Worm (Caenorhabditis elegans) whole organism, L1 larva: Measurements from ENCODE around the gene mdt-15.

Experiments
- ces-1 ChIP-seq: fragments of 150-350 bp; optimal IDR thresholded peaks from 2 replicates; lab custom pipeline; 2014; ENCODE audit warnings: missing biosample characterization, missing genetic modification reagents, missing genetic modification characterization
- elt-3 ChIP-seq, 6 experiments: fragments of 150-350 bp in 1 of 6; sonication (generic microtip); optimal IDR thresholded peaks; 2 replicates each; lab custom pipeline; 2017 to 2018; ENCODE audit warnings: missing biosample characterization in 6 of 6, missing genetic modification characterization in 6 of 6, inconsistent platforms in 1 of 6
- fos-1 ChIP-seq: fragments of 150-350 bp; optimal IDR thresholded peaks from 2 replicates; lab custom pipeline; 2014; ENCODE audit warnings: missing biosample characterization, missing genetic modification characterization
- hlh-4 ChIP-seq: sonication (generic microtip); optimal IDR thresholded peaks from 2 replicates; lab custom pipeline; 2016; ENCODE audit warnings: mild to moderate bottlenecking, missing genetic modification characterization, missing compliant biosample characterization
- lsy-2 ChIP-seq, 2 experiments: fragments of 150-350 bp; optimal IDR thresholded peaks; 2 replicates each; lab custom pipeline; 2014; ENCODE audit warnings: missing biosample characterization in 2 of 2, missing genetic modification characterization in 2 of 2
- snpc-4 ChIP-seq: fragments of 150-350 bp; optimal IDR thresholded peaks from 2 replicates; lab custom pipeline; 2014; ENCODE audit warnings: missing biosample characterization, missing genetic modification characterization
- zag-1 ChIP-seq: fragments of 150-350 bp; optimal IDR thresholded peaks from 2 replicates; lab custom pipeline; 2014; ENCODE audit warnings: missing biosample characterization, missing genetic modification characterization
- ztf-11 ChIP-seq, 2 experiments: sonication (generic microtip); optimal IDR thresholded peaks; 2 replicates each; lab custom pipeline; 2016 to 2017; ENCODE audit warnings: missing genetic modification characterization in 2 of 2, missing biosample characterization in 1 of 2, missing compliant biosample characterization in 1 of 2

DNA sequence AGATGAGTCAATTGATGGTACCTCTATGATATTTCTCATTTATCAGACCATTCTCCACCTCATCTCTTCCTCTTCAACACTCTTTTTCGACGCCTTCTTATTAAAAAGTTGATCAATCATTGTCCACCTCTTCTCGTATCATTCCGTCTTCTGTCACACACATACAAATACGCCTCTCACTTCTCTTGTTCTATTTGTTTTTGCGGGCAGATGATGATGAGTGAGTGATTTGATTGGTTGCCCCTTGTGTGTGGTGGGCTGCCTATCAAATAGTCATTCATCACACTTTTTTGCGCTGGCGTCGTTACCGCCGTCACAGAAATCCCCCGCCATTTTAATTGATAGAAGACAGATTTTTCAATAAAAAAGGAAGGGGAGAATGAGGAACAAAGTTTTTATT, 20.9 kb downstream of the mdt-15 start:
- TF ChIP-seq lsy-2 (tag; optimal IDR thresholded peaks at IDR 0.05; lab: Kevin White, UChicago): peak in 1 of 2 experiments; percentile 5
- TF ChIP-seq hlh-4: no peak
- TF ChIP-seq snpc-4 (tag; lab: Kevin White, UChicago): no peak
- no peak for TF ChIP-seq zag-1 (tag; lab: Kevin White, UChicago)
- no peak for TF ChIP-seq fos-1 (tag; lab: Kevin White, UChicago)
- no peak for TF ChIP-seq ztf-11 (tag; optimal IDR thresholded peaks at IDR 0.05; lab: Kevin White, UChicago)
- peak in 4 of 6 experiments; percentile 7 to 66 (median 34) for TF ChIP-seq elt-3 (tag; optimal IDR thresholded peaks at IDR 0.05; lab: Kevin White, UChicago)
- TF ChIP-seq ces-1 (GFP tag; lab: Kevin White, UChicago): no peak
